Worm (Caenorhabditis elegans) whole organism, L1 larva: Measurements from ENCODE around the gene F34D10.9.
A peak's percentile ranks its signal among the peaks of the same experiment; 100 is the strongest.

Experiments used
- F16B12.6 ChIP-seq: fragments of 150-350 bp; optimal IDR thresholded peaks from 2 replicates; lab custom pipeline; 2014; ENCODE audit warnings: missing biosample characterization, missing genetic modification characterization
- aha-1 ChIP-seq: fragments of 150-350 bp; optimal IDR thresholded peaks from 2 replicates; lab custom pipeline; 2014; ENCODE audit warnings: missing biosample characterization, missing genetic modification characterization
- alr-1 ChIP-seq: fragments of 200-800 bp; sonication (Bioruptor generic); optimal IDR thresholded peaks from 2 replicates; lab custom pipeline; 2018; ENCODE audit warnings: borderline replicate concordance, mild to moderate bottlenecking, missing genetic modification characterization, missing compliant biosample characterization
- aly-2 ChIP-seq: fragments of 150-350 bp; optimal IDR thresholded peaks from 2 replicates; lab custom pipeline; 2014; ENCODE audit warnings: missing biosample characterization, missing genetic modification characterization
- ama-1 ChIP-seq: fragments of 150-350 bp; optimal IDR thresholded peaks from 2 replicates; lab custom pipeline; 2014
- blmp-1 ChIP-seq: fragments of 150-350 bp; optimal IDR thresholded peaks from 2 replicates; lab custom pipeline; 2014; ENCODE audit warnings: missing biosample characterization, missing genetic modification characterization
- dpl-1 ChIP-seq, 3 experiments: fragments of 150-350 bp in 2 of 3; sonication (generic microtip) in 1 of 3; optimal IDR thresholded peaks; 2 replicates each; lab custom pipeline; 2014 to 2017; ENCODE audit warnings: missing biosample characterization in 3 of 3, missing genetic modification characterization in 3 of 3, missing genetic modification reagents in 3 of 3
- dsc-1 ChIP-seq: sonication (generic microtip); optimal IDR thresholded peaks from 2 replicates; lab custom pipeline; 2016; ENCODE audit warnings: mild to moderate bottlenecking, missing genetic modification characterization, missing compliant biosample characterization
- efl-1 ChIP-seq, 4 experiments: fragments of 150-350 bp; optimal IDR thresholded peaks in 3 of 4; peaks in 1 of 4; 1 replicate in 1 of 4; 2 replicates in 3 of 4; lab custom pipeline; 2014; ENCODE audit warnings: missing biosample characterization in 2 of 4, missing genetic modification characterization in 2 of 4, missing genetic modification reagents in 2 of 4
- egl-27 ChIP-seq, 2 experiments: fragments of 150-350 bp in 1 of 2; sonication (generic microtip); optimal IDR thresholded peaks; 3 replicates each; lab custom pipeline; 2017 to 2018; ENCODE audit warnings: missing biosample characterization in 2 of 2, missing genetic modification characterization in 2 of 2, missing genetic modification reagents in 2 of 2
- grh-1 ChIP-seq: fragments of 200-800 bp; sonication (Bioruptor generic); IDR thresholded peaks from 2 replicates; pipeline ENCODE4 v1.3.6; 2022; ENCODE audit warnings: missing genetic modification reagents, missing genetic modification characterization, missing compliant biosample characterization
- hlh-17 ChIP-seq: fragments of 200-800 bp; sonication (Bioruptor generic); optimal IDR thresholded peaks from 2 replicates; lab custom pipeline; 2018; ENCODE audit warnings: missing genetic modification characterization, mild to moderate bottlenecking, missing compliant biosample characterization, moderate library complexity, borderline replicate concordance
- hlh-4 ChIP-seq: sonication (generic microtip); optimal IDR thresholded peaks from 2 replicates; lab custom pipeline; 2016; ENCODE audit warnings: mild to moderate bottlenecking, missing genetic modification characterization, missing compliant biosample characterization
- irx-1 ChIP-seq: sonication (generic microtip); optimal IDR thresholded peaks from 2 replicates; lab custom pipeline; 2016; ENCODE audit warnings: missing genetic modification characterization, missing compliant biosample characterization
- lin-14 ChIP-seq: fragments of 200-800 bp; sonication (Bioruptor generic); optimal IDR thresholded peaks from 2 replicates; lab custom pipeline; 2018; ENCODE audit warnings: mild to moderate bottlenecking, missing genetic modification characterization, moderate library complexity, missing compliant biosample characterization
- lin-35 ChIP-seq, 2 experiments: fragments of 150-350 bp; optimal IDR thresholded peaks; 2 replicates each; lab custom pipeline; 2014; ENCODE audit warnings: missing biosample characterization in 2 of 2, missing genetic modification characterization in 2 of 2, missing genetic modification reagents in 2 of 2
- lsy-2 ChIP-seq, 2 experiments: fragments of 150-350 bp; optimal IDR thresholded peaks; 2 replicates each; lab custom pipeline; 2014; ENCODE audit warnings: missing biosample characterization in 2 of 2, missing genetic modification characterization in 2 of 2
- mdl-1 ChIP-seq, 2 experiments: fragments of 150-350 bp; optimal IDR thresholded peaks; 2 replicates each; lab custom pipeline; 2014 to 2017; ENCODE audit warnings: missing biosample characterization in 2 of 2, missing genetic modification characterization in 2 of 2, inconsistent platforms in 1 of 2
- mep-1 ChIP-seq: fragments of 150-350 bp; optimal IDR thresholded peaks from 2 replicates; lab custom pipeline; 2014; ENCODE audit warnings: missing biosample characterization, missing genetic modification characterization
- nhr-12 ChIP-seq: sonication (generic microtip); optimal IDR thresholded peaks from 2 replicates; lab custom pipeline; 2017; ENCODE audit warnings: missing biosample characterization, missing genetic modification characterization
- nhr-20 ChIP-seq: sonication (generic microtip); optimal IDR thresholded peaks from 2 replicates; lab custom pipeline; 2016; ENCODE audit warnings: mild to moderate bottlenecking, missing genetic modification characterization, missing compliant biosample characterization
- nhr-237 ChIP-seq: fragments of 150-350 bp; optimal IDR thresholded peaks from 2 replicates; lab custom pipeline; 2014; ENCODE audit warnings: missing biosample characterization, missing genetic modification characterization
- nhr-71 ChIP-seq: sonication (generic microtip); optimal IDR thresholded peaks from 2 replicates; lab custom pipeline; 2016; ENCODE audit warnings: mild to moderate bottlenecking, missing genetic modification characterization, moderate library complexity, missing compliant biosample characterization
- nhr-77 ChIP-seq: fragments of 150-350 bp; optimal IDR thresholded peaks from 2 replicates; lab custom pipeline; 2014; ENCODE audit warnings: missing biosample characterization, missing genetic modification characterization
- nhr-84 ChIP-seq: sonication (generic microtip); optimal IDR thresholded peaks from 2 replicates; lab custom pipeline; 2017; ENCODE audit warnings: missing biosample characterization, missing genetic modification characterization
- nhr-85 ChIP-seq: sonication (generic microtip); peaks from one replicate; lab custom pipeline; 2016; ENCODE audit warnings: missing genetic modification characterization, inconsistent platforms, missing compliant biosample characterization
- pqm-1 ChIP-seq: sonication (generic microtip); optimal IDR thresholded peaks from 3 replicates; lab custom pipeline; 2017; ENCODE audit warnings: missing biosample characterization, missing genetic modification characterization
- skn-1 ChIP-seq: fragments of 150-350 bp; optimal IDR thresholded peaks from 2 replicates; lab custom pipeline; 2014; ENCODE audit warnings: missing biosample characterization, missing genetic modification characterization
- snpc-4 ChIP-seq: fragments of 150-350 bp; optimal IDR thresholded peaks from 2 replicates; lab custom pipeline; 2014; ENCODE audit warnings: missing biosample characterization, missing genetic modification characterization
- snu-23 ChIP-seq: sonication (generic microtip); optimal IDR thresholded peaks from 2 replicates; lab custom pipeline; 2016; ENCODE audit warnings: missing genetic modification characterization, missing compliant biosample characterization
- sox-4 ChIP-seq: sonication (generic microtip); optimal IDR thresholded peaks from 2 replicates; lab custom pipeline; 2016; ENCODE audit warnings: missing genetic modification characterization, missing compliant biosample characterization
- sptf-1 ChIP-seq: fragments of 150-350 bp; optimal IDR thresholded peaks from 2 replicates; lab custom pipeline; 2014; ENCODE audit warnings: missing biosample characterization, missing genetic modification characterization
- sup-37 ChIP-seq: fragments of 200-800 bp; sonication (Bioruptor generic); optimal IDR thresholded peaks from 2 replicates; lab custom pipeline; 2018; ENCODE audit warnings: mild to moderate bottlenecking, missing genetic modification characterization, missing compliant biosample characterization
- swsn-7 ChIP-seq: sonication (generic microtip); optimal IDR thresholded peaks from 2 replicates; lab custom pipeline; 2016; ENCODE audit warnings: missing genetic modification characterization, missing compliant biosample characterization
- tlp-1 ChIP-seq: fragments of 150-350 bp; optimal IDR thresholded peaks from 2 replicates; lab custom pipeline; 2014; ENCODE audit warnings: missing biosample characterization, missing genetic modification characterization
- vab-15 ChIP-seq: sonication (generic microtip); optimal IDR thresholded peaks from 2 replicates; lab custom pipeline; 2017; ENCODE audit warnings: missing genotype, mild to moderate bottlenecking, missing genetic modification characterization, missing compliant biosample characterization
- zag-1 ChIP-seq: fragments of 150-350 bp; optimal IDR thresholded peaks from 2 replicates; lab custom pipeline; 2014; ENCODE audit warnings: missing biosample characterization, missing genetic modification characterization
- zip-4 ChIP-seq: fragments of 200-800 bp; sonication (Bioruptor generic); optimal IDR thresholded peaks from 2 replicates; lab custom pipeline; 2018; ENCODE audit warnings: mild to moderate bottlenecking, missing genetic modification characterization, moderate library complexity, missing compliant biosample characterization
- ztf-11 ChIP-seq, 2 experiments: sonication (generic microtip); optimal IDR thresholded peaks; 2 replicates each; lab custom pipeline; 2016 to 2017; ENCODE audit warnings: missing genetic modification characterization in 2 of 2, missing biosample characterization in 1 of 2, missing compliant biosample characterization in 1 of 2

Gene F34D10.9

ce11 chrIII:3735509-3736255 is 6.3 kb upstream of the F34D10.9 start (continued):
- peak; percentile 4 for TF ChIP-seq nhr-20 (tag; lab: Kevin White, UChicago)
- TF ChIP-seq nhr-71 (tag; lab: Kevin White, UChicago) = peak; percentile 58
- no peak for TF ChIP-seq nhr-84
- TF ChIP-seq snu-23 (GFP tag; lab: Kevin White, UChicago) = peak; percentile 35

- no peak for TF ChIP-seq nhr-237 (tag; lab: Kevin White, UChicago)
- no peak for TF ChIP-seq swsn-7 (tag; lab: Kevin White, UChicago)
- no peak for TF ChIP-seq sup-37 (GFP tag; lab: Kevin White, UChicago)
- no peak for TF ChIP-seq sptf-1 (tag; lab: Kevin White, UChicago)
- TF ChIP-seq grh-1 (GFP tag; lab: Robert Waterston, UW) = no peak
- no peak for TF ChIP-seq alr-1 (tag; lab: Kevin White, UChicago)
- no peak for TF ChIP-seq nhr-77
- no peak for TF ChIP-seq vab-15 (tag; lab: Kevin White, UChicago)
- no peak for TF ChIP-seq zip-4
- TF ChIP-seq aly-2 (tag; lab: Kevin White, UChicago) = no peak
- peak; percentile 51 to 83 for TF ChIP-seq lin-35 (GFP tag; optimal IDR thresholded peaks at IDR 0.05; lab: Kevin White, UChicago)
- TF ChIP-seq hlh-17 (GFP tag; lab: Kevin White, UChicago) = no peak
- peak; percentile 62 to 84 (median 70) for TF ChIP-seq dpl-1 (GFP tag; optimal IDR thresholded peaks at IDR 0.05; lab: Kevin White, UChicago)
- no peak for TF ChIP-seq mdl-1 (tag; optimal IDR thresholded peaks at IDR 0.05; lab: Kevin White, UChicago)
- no peak for TF ChIP-seq nhr-12
- no peak for TF ChIP-seq snpc-4
- TF ChIP-seq zag-1 (tag; lab: Kevin White, UChicago) = no peak
- TF ChIP-seq blmp-1 (tag; lab: Kevin White, UChicago) = peak; percentile 34
- TF ChIP-seq hlh-4 (tag; lab: Kevin White, UChicago) = no peak
- no peak for TF ChIP-seq dsc-1 (tag; lab: Kevin White, UChicago)
- TF ChIP-seq lin-14 (GFP tag; lab: Kevin White, UChicago) = no peak
- TF ChIP-seq nhr-20 (tag; lab: Kevin White, UChicago) = no peak
- TF ChIP-seq efl-1 (optimal IDR thresholded peaks at IDR 0.05; lab: Kevin White, UChicago) = peak; percentile 48 to 56
- peak; percentile 72 to 97 for TF ChIP-seq efl-1 (GFP tag; optimal IDR thresholded peaks at IDR 0.05 in 1 of 2; lab: Kevin White, UChicago)
- peak in 1 of 2 experiments; percentile 55 for TF ChIP-seq lsy-2 (tag; optimal IDR thresholded peaks at IDR 0.05; lab: Kevin White, UChicago)
- no peak for TF ChIP-seq nhr-85 (tag; lab: Kevin White, UChicago)
- peak; percentile 37 for TF ChIP-seq mep-1 (tag; lab: Kevin White, UChicago)
- TF ChIP-seq pqm-1 (tag; lab: Kevin White, UChicago) = no peak
- no peak for TF ChIP-seq sox-4
Observed at ce11 chrIII:3734990-3735389, 5.6 kb upstream of the F34D10.9 start, which contains the start of gene evl-18. Gene evl-18, minus strand, starts transcription at chrIII:3735039.

- TF ChIP-seq grh-1 (GFP tag; lab: Robert Waterston, UW) = no peak
- TF ChIP-seq blmp-1 (tag; lab: Kevin White, UChicago) = no peak
- TF ChIP-seq F16B12.6 (tag; lab: Kevin White, UChicago) = no peak
- peak in 1 of 2 experiments; percentile 48 for TF ChIP-seq lsy-2 (tag; optimal IDR thresholded peaks at IDR 0.05; lab: Kevin White, UChicago)
- peak in 1 of 3 experiments; percentile 27 for TF ChIP-seq dpl-1 (GFP tag; optimal IDR thresholded peaks at IDR 0.05; lab: Kevin White, UChicago)
- TF ChIP-seq skn-1 (tag; lab: Kevin White, UChicago) = no peak
- no peak for TF ChIP-seq ama-1 (lab: Kevin White, UChicago)
- no peak for TF ChIP-seq ztf-11 (tag; optimal IDR thresholded peaks at IDR 0.05; lab: Kevin White, UChicago)
- no peak for TF ChIP-seq irx-1 (tag; lab: Kevin White, UChicago)
- TF ChIP-seq egl-27 (tag; optimal IDR thresholded peaks at IDR 0.05; lab: Kevin White, UChicago) = no peak
- no peak for TF ChIP-seq nhr-85 (tag; lab: Kevin White, UChicago)
- no peak for TF ChIP-seq aha-1 (tag; lab: Kevin White, UChicago)
- TF ChIP-seq efl-1 (optimal IDR thresholded peaks at IDR 0.05; lab: Kevin White, UChicago) = peak; percentile 3 to 18
- peak; percentile 6 to 51 for TF ChIP-seq efl-1 (GFP tag; optimal IDR thresholded peaks at IDR 0.05 in 1 of 2; lab: Kevin White, UChicago)
- TF ChIP-seq lin-35 (GFP tag; optimal IDR thresholded peaks at IDR 0.05; lab: Kevin White, UChicago) = peak; percentile 18 to 47
- TF ChIP-seq tlp-1 = no peak
Observed at ce11 chrIII:3734007-3734406, 4.6 kb upstream of the F34D10.9 start, which contains the start of gene F34D10.3. Gene F34D10.3, plus strand, starts transcription at chrIII:3734255.
